Worm (Caenorhabditis elegans) whole organism, midembryonic: ENCODE data around the gene tars-1.
"Not testable (repeated sequence)": the region's sequence is repeated elsewhere in the genome, so short reads cannot be mapped to it uniquely, and the experiment has no call there.

Experiments used
- T22C8.4 ChIP-seq: fragments of 200-800 bp; sonication (Bioruptor generic); IDR thresholded peaks from 2 replicates; pipeline ENCODE4 v1.3.6; 2022; ENCODE audit warnings: missing genetic modification characterization, missing compliant biosample characterization
- cog-1 ChIP-seq: sonication (generic microtip); optimal IDR thresholded peaks from 2 replicates; lab custom pipeline; 2016; ENCODE audit warnings: missing genetic modification characterization, missing compliant biosample characterization
- flt-1 ChIP-seq: fragments of 200-800 bp; sonication (Bioruptor generic); IDR thresholded peaks from 2 replicates; pipeline ENCODE4 v1.3.6; 2022; ENCODE audit warnings: missing genetic modification characterization, missing compliant biosample characterization
- klf-2 ChIP-seq: fragments of 200-800 bp; sonication (Bioruptor generic); conservative IDR thresholded peaks from 2 replicates; pipeline ENCODE4 v1.3.6; 2022; ENCODE audit warnings: missing genetic modification reagents, missing genetic modification characterization, missing compliant biosample characterization
- med-1 ChIP-seq: sonication (generic microtip); optimal IDR thresholded peaks from 2 replicates; lab custom pipeline; 2017; ENCODE audit warnings: missing genetic modification characterization, mild to moderate bottlenecking, missing compliant biosample characterization, antibody characterized with exemption, missing genetic modification reagents; ENCODE audit not compliant: insufficient read depth
- ref-1 ChIP-seq: fragments of 200-800 bp; sonication (Bioruptor generic); conservative IDR thresholded peaks from 2 replicates; pipeline ENCODE4 v1.3.6; 2022; ENCODE audit warnings: missing genetic modification reagents, missing genetic modification characterization, missing compliant biosample characterization
- tab-1 ChIP-seq: fragments of 200-800 bp; sonication (Bioruptor generic); IDR thresholded peaks from 2 replicates; pipeline ENCODE4 v1.3.6; 2022; ENCODE audit warnings: missing genetic modification characterization, missing compliant biosample characterization
- ztf-23 ChIP-seq: fragments of 200-800 bp; sonication (Bioruptor generic); IDR thresholded peaks from 2 replicates; pipeline ENCODE4 v1.3.6; 2022; ENCODE audit warnings: missing genetic modification reagents, missing genetic modification characterization, missing compliant biosample characterization
- ztf-29 ChIP-seq: fragments of 200-800 bp; sonication (Bioruptor generic); IDR thresholded peaks from 2 replicates; pipeline ENCODE4 v1.3.6; 2022; ENCODE audit warnings: missing genetic modification reagents, missing genetic modification characterization, missing compliant biosample characterization

Gene tars-1

ce11 chrII:11695161-11695944, at the start of gene tars-1:
tars-1 (minus strand) TSS chrII:11695657.
- not testable (repeated sequence) for TF ChIP-seq ztf-23, tab-1, ref-1 (GFP tag; lab: Robert Waterston, UW)

- TF ChIP-seq tab-1 (GFP tag; lab: Robert Waterston, UW) = no peak
- no peak for TF ChIP-seq med-1
- no peak for TF ChIP-seq flt-1 (GFP tag; lab: Robert Waterston, UW)
- TF ChIP-seq T22C8.4 (GFP tag; lab: Robert Waterston, UW) = no peak
- TF ChIP-seq klf-2 (GFP tag; lab: Robert Waterston, UW) = no peak
- no peak for TF ChIP-seq cog-1 (tag; lab: Kevin White, UChicago)
- no peak for TF ChIP-seq ref-1 (GFP tag; lab: Robert Waterston, UW)
- TF ChIP-seq ztf-29 (GFP tag; lab: Robert Waterston, UW) = no peak
- TF ChIP-seq ztf-23 (GFP tag; lab: Robert Waterston, UW) = no peak
Observed at ce11 chrII:11742320-11742719, 46.9 kb upstream of the tars-1 start.

- TF ChIP-seq med-1 = no peak
- TF ChIP-seq ztf-29 (GFP tag; lab: Robert Waterston, UW) = no peak
- no peak for TF ChIP-seq cog-1 (tag; lab: Kevin White, UChicago)
- no peak for TF ChIP-seq klf-2 (GFP tag; lab: Robert Waterston, UW)
- TF ChIP-seq tab-1 (GFP tag; lab: Robert Waterston, UW) = no peak
- TF ChIP-seq ref-1 (GFP tag; lab: Robert Waterston, UW) = no peak
- no peak for TF ChIP-seq T22C8.4 (GFP tag; lab: Robert Waterston, UW)
- no peak for TF ChIP-seq flt-1 (GFP tag; lab: Robert Waterston, UW)
- TF ChIP-seq ztf-23 (GFP tag; lab: Robert Waterston, UW) = no peak
Observed at ce11 chrII:11739199-11739598, 43.7 kb upstream of the tars-1 start, which contains the start of gene ctsa-1.2. ctsa-1.2 (plus strand) TSS chrII:11739358.

- TF ChIP-seq ref-1 (GFP tag; lab: Robert Waterston, UW) = no peak
- TF ChIP-seq T22C8.4 (GFP tag; lab: Robert Waterston, UW) = no peak
- no peak for TF ChIP-seq ztf-23 (GFP tag; lab: Robert Waterston, UW)
- no peak for TF ChIP-seq cog-1 (tag; lab: Kevin White, UChicago)
- no peak for TF ChIP-seq ztf-29 (GFP tag; lab: Robert Waterston, UW)
- no peak for TF ChIP-seq med-1
- TF ChIP-seq tab-1 (GFP tag; lab: Robert Waterston, UW) = no peak
- no peak for TF ChIP-seq klf-2 (GFP tag; lab: Robert Waterston, UW)
- no peak for TF ChIP-seq flt-1 (GFP tag; lab: Robert Waterston, UW)
Observed at ce11 chrII:11737347-11737746, 41.9 kb upstream of the tars-1 start.

- TF ChIP-seq cog-1 (tag; lab: Kevin White, UChicago) (no peak), tab-1 (GFP tag; lab: Robert Waterston, UW) (no peak), flt-1 (GFP tag; lab: Robert Waterston, UW) (no peak), ref-1 (GFP tag; lab: Robert Waterston, UW) (no peak), T22C8.4 (GFP tag; lab: Robert Waterston, UW) (no peak), ztf-29 (GFP tag; lab: Robert Waterston, UW) (no peak), ztf-23 (GFP tag; lab: Robert Waterston, UW) (no peak), med-1 (no peak), klf-2 (GFP tag; lab: Robert Waterston, UW) (no peak)
Observed at ce11 chrII:11733850-11734249, 38.4 kb upstream of the tars-1 start.

ce11 chrII:11732513-11732912, 37.1 kb upstream of the tars-1 start, which contains the start of gene F13D12.8:
F13D12.8 (minus strand) TSS chrII:11732594.
- no peak for TF ChIP-seq ztf-29 (GFP tag; lab: Robert Waterston, UW)
- no peak for TF ChIP-seq ztf-23 (GFP tag; lab: Robert Waterston, UW)
- no peak for TF ChIP-seq ref-1 (GFP tag; lab: Robert Waterston, UW)
- no peak for TF ChIP-seq cog-1 (tag; lab: Kevin White, UChicago)

- TF ChIP-seq med-1 (no peak), cog-1 (tag; lab: Kevin White, UChicago) (no peak), flt-1 (GFP tag; lab: Robert Waterston, UW) (no peak), ztf-23 (GFP tag; lab: Robert Waterston, UW) (no peak), tab-1 (GFP tag; lab: Robert Waterston, UW) (no peak), T22C8.4 (GFP tag; lab: Robert Waterston, UW) (no peak)
Observed at ce11 chrII:11731174-11731724, 35.8 kb upstream of the tars-1 start.

ce11 chrII:11729757-11730535, 34.5 kb upstream of the tars-1 start:
- no peak for TF ChIP-seq ztf-29 (GFP tag; lab: Robert Waterston, UW)
- TF ChIP-seq tab-1 (GFP tag; lab: Robert Waterston, UW) = no peak
- TF ChIP-seq ref-1 (GFP tag; lab: Robert Waterston, UW) = no peak
- TF ChIP-seq klf-2 (GFP tag; lab: Robert Waterston, UW) = no peak

- TF ChIP-seq klf-2 (GFP tag; lab: Robert Waterston, UW) (no peak), ztf-23 (GFP tag; lab: Robert Waterston, UW) (no peak), T22C8.4 (GFP tag; lab: Robert Waterston, UW) (no peak), tab-1 (GFP tag; lab: Robert Waterston, UW) (no peak), cog-1 (tag; lab: Kevin White, UChicago) (no peak), ref-1 (GFP tag; lab: Robert Waterston, UW) (no peak), med-1 (no peak), ztf-29 (GFP tag; lab: Robert Waterston, UW) (no peak), flt-1 (GFP tag; lab: Robert Waterston, UW) (no peak)
Observed at ce11 chrII:11728545-11729105, 33.2 kb upstream of the tars-1 start, which contains the start of gene alh-8. alh-8 (plus strand) TSS chrII:11729055.
